Worm (Caenorhabditis elegans): ENCODE measurements around the gene srj-13.

DNA sequence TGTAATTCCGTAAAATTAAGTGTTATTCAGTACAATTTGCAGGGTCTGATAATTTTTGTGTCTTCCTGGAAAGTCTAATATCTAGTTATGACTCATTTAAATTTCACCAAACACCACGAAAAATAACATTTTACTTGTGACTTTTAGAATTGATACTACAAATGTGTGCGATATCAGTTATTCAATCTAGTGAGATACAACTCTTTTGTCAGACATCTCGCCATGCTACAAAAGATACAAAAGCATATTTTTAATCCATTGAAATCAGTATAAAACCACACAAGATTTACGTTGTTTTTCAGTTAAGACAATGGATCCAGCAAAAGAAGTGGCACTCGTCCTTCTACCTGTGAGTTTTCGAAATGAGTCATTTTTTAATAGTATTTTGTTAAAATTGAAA, 28.4 kb upstream of the srj-13 start, which contains the start of gene srx-56:
- no peak for TF ChIP-seq ztf-23 (GFP tag; IDR thresholded peaks at IDR 0.05)
- TF ChIP-seq med-1 (GFP tag; optimal IDR thresholded peaks at IDR 0.05; ENCODE audit: insufficient read depth): no peak
- TF ChIP-seq ztf-29 (GFP tag; IDR thresholded peaks at IDR 0.05): no peak
- no peak for TF ChIP-seq ref-1 (GFP tag; conservative IDR thresholded peaks at IDR 0.05)
- no peak for TF ChIP-seq flt-1 (GFP tag; IDR thresholded peaks at IDR 0.05)
- TF ChIP-seq klf-2 (GFP tag; conservative IDR thresholded peaks at IDR 0.05): no peak
